Worm (Caenorhabditis elegans) whole organism, L4 larva: ENCODE data around the gene nhr-205.

Experiments used
- D1046.2 ChIP-seq: fragments of 200-800 bp; sonication (Bioruptor generic); IDR thresholded peaks from 2 replicates; pipeline ENCODE4 v1.3.6; 2022; ENCODE audit warnings: missing genetic modification characterization, missing compliant biosample characterization
- F10B5.3 ChIP-seq: sonication (generic microtip); optimal IDR thresholded peaks from 2 replicates; lab custom pipeline; 2016; ENCODE audit warnings: mild to moderate bottlenecking, missing genetic modification characterization, missing compliant biosample characterization
- F26F4.8 ChIP-seq: fragments of 200-800 bp; sonication (Bioruptor generic); conservative IDR thresholded peaks from 2 replicates; pipeline ENCODE4 v1.3.6; 2022; ENCODE audit warnings: missing genetic modification characterization, missing compliant biosample characterization
- T26A8.4 ChIP-seq: fragments of 200-800 bp; sonication (Bioruptor generic); IDR thresholded peaks from 2 replicates; pipeline ENCODE4 v1.3.6; 2022; ENCODE audit warnings: missing genetic modification characterization, missing compliant biosample characterization
- Y105C5A.15 ChIP-seq: fragments of 200-800 bp; sonication (Bioruptor generic); IDR thresholded peaks from 2 replicates; pipeline ENCODE4 v1.3.6; 2022; ENCODE audit warnings: missing genetic modification characterization, missing compliant biosample characterization
- ZK337.2 ChIP-seq: fragments of 200-800 bp; sonication (Bioruptor generic); IDR thresholded peaks from 2 replicates; pipeline ENCODE4 v1.3.6; 2022; ENCODE audit warnings: missing genetic modification reagents, missing genetic modification characterization, missing compliant biosample characterization
- ZK546.5 ChIP-seq, 2 experiments: sonication (generic microtip); optimal IDR thresholded peaks; 2 replicates each; lab custom pipeline; 2017; ENCODE audit warnings: missing biosample characterization in 2 of 2, missing genetic modification characterization in 2 of 2
- attf-4 ChIP-seq: sonication (generic microtip); optimal IDR thresholded peaks from 3 replicates; lab custom pipeline; 2017; ENCODE audit warnings: missing biosample characterization, missing genetic modification characterization
- ceh-28 ChIP-seq: fragments of 150-350 bp; optimal IDR thresholded peaks from 2 replicates; lab custom pipeline; 2014; ENCODE audit warnings: missing biosample characterization, missing genetic modification reagents, missing genetic modification characterization
- ceh-32 ChIP-seq: sonication (generic microtip); optimal IDR thresholded peaks from 2 replicates; lab custom pipeline; 2016; ENCODE audit warnings: mild to moderate bottlenecking, missing genetic modification characterization, missing compliant biosample characterization; ENCODE audit not compliant: poor library complexity
- ceh-62 ChIP-seq: sonication (generic microtip); optimal IDR thresholded peaks from 2 replicates; lab custom pipeline; 2017; ENCODE audit warnings: missing biosample characterization, missing genetic modification characterization
- ces-1 ChIP-seq: fragments of 150-350 bp; sonication (generic microtip); optimal IDR thresholded peaks from 4 replicates; lab custom pipeline; 2014; ENCODE audit warnings: missing biosample characterization, missing genetic modification reagents, missing genetic modification characterization
- daf-16 ChIP-seq, 3 experiments: sonication (generic microtip); optimal IDR thresholded peaks; 2 replicates each; lab custom pipeline; 2016 to 2017; ENCODE audit warnings: missing genetic modification characterization in 3 of 3, missing genetic modification reagents in 3 of 3, mild to moderate bottlenecking in 2 of 3, missing compliant biosample characterization in 2 of 3, missing biosample characterization in 1 of 3, moderate library complexity in 1 of 3
- dmd-6 ChIP-seq: fragments of 200-800 bp; sonication (Bioruptor generic); IDR thresholded peaks from 2 replicates; pipeline ENCODE4 v1.3.6; 2022; ENCODE audit warnings: missing genetic modification reagents, missing genetic modification characterization, missing compliant biosample characterization
- dmd-8 ChIP-seq: fragments of 200-800 bp; sonication (Bioruptor generic); IDR thresholded peaks from 2 replicates; pipeline ENCODE4 v1.3.6; 2022; ENCODE audit warnings: missing genetic modification characterization, missing compliant biosample characterization
- dmd-9 ChIP-seq: fragments of 200-800 bp; sonication (Bioruptor generic); IDR thresholded peaks from 2 replicates; pipeline ENCODE4 v1.3.6; 2022; ENCODE audit warnings: missing genetic modification reagents, missing genetic modification characterization, missing compliant biosample characterization
- egl-27 ChIP-seq: sonication (generic microtip); optimal IDR thresholded peaks from 3 replicates; lab custom pipeline; 2017; ENCODE audit warnings: missing biosample characterization, missing genetic modification reagents, missing genetic modification characterization
- egl-43 ChIP-seq: fragments of 200-800 bp; sonication (Bioruptor generic); IDR thresholded peaks from 2 replicates; pipeline ENCODE4 v1.3.6; 2022; ENCODE audit warnings: missing genetic modification reagents, missing genetic modification characterization, missing compliant biosample characterization
- fos-1 ChIP-seq: fragments of 150-350 bp; optimal IDR thresholded peaks from 2 replicates; lab custom pipeline; 2014; ENCODE audit warnings: missing biosample characterization, missing genetic modification characterization
- gei-8 ChIP-seq: fragments of 200-800 bp; sonication (Bioruptor generic); optimal IDR thresholded peaks from 2 replicates; lab custom pipeline; 2018; ENCODE audit warnings: mild to moderate bottlenecking, missing genetic modification characterization, missing compliant biosample characterization
- hif-1 ChIP-seq, 2 experiments: sonication (generic microtip); optimal IDR thresholded peaks; 2 replicates each; lab custom pipeline; 2016 to 2017; ENCODE audit warnings: missing compliant biosample characterization in 2 of 2, missing genetic modification characterization in 2 of 2, missing genetic modification reagents in 2 of 2, missing genotype in 2 of 2, mild to moderate bottlenecking in 1 of 2
- hlh-11 ChIP-seq: fragments of 200-800 bp; sonication (Bioruptor generic); optimal IDR thresholded peaks from 2 replicates; lab custom pipeline; 2018; ENCODE audit warnings: mild to moderate bottlenecking, missing genetic modification characterization, missing compliant biosample characterization
- hlh-30 ChIP-seq: sonication (generic microtip); optimal IDR thresholded peaks from 2 replicates; lab custom pipeline; 2017; ENCODE audit warnings: antibody characterized with exemption, mild to moderate bottlenecking, missing genetic modification characterization, missing compliant biosample characterization; ENCODE audit not compliant: insufficient read depth
- hmg-1.1 ChIP-seq: fragments of 200-800 bp; sonication (Bioruptor generic); IDR thresholded peaks from 2 replicates; pipeline ENCODE4 v1.3.6; 2022; ENCODE audit warnings: missing genetic modification reagents, missing genetic modification characterization, missing compliant biosample characterization
- lin-1 ChIP-seq: fragments of 200-800 bp; sonication (Bioruptor generic); IDR thresholded peaks from 2 replicates; pipeline ENCODE4 v1.3.6; 2022; ENCODE audit warnings: missing genetic modification reagents, missing genetic modification characterization, missing compliant biosample characterization
- lin-39 ChIP-seq: fragments of 150-350 bp; optimal IDR thresholded peaks from 2 replicates; lab custom pipeline; 2014; ENCODE audit warnings: missing biosample characterization, missing genetic modification reagents, missing genetic modification characterization
- mdl-1 ChIP-seq, 2 experiments: fragments of 150-350 bp in 1 of 2; sonication (generic microtip) in 1 of 2; optimal IDR thresholded peaks; 2 replicates each; lab custom pipeline; 2014 to 2017; ENCODE audit warnings: missing biosample characterization in 2 of 2, missing genetic modification characterization in 2 of 2
- mdt-29 ChIP-seq: fragments of 200-800 bp; sonication (Bioruptor generic); IDR thresholded peaks from 2 replicates; pipeline ENCODE4 v1.3.6; 2022; ENCODE audit warnings: missing genetic modification reagents, missing genetic modification characterization, missing compliant biosample characterization
- mxl-2 ChIP-seq: fragments of 200-800 bp; sonication (Bioruptor generic); conservative IDR thresholded peaks from 2 replicates; pipeline ENCODE4 v1.3.6; 2022; ENCODE audit warnings: missing genetic modification reagents, missing genetic modification characterization, missing compliant biosample characterization
- mxl-3 ChIP-seq: fragments of 200-800 bp; sonication (Bioruptor generic); optimal IDR thresholded peaks from 2 replicates; lab custom pipeline; 2018; ENCODE audit warnings: mild to moderate bottlenecking, missing genetic modification characterization, missing compliant biosample characterization
- nhr-10 ChIP-seq: fragments of 150-350 bp; optimal IDR thresholded peaks from 2 replicates; lab custom pipeline; 2014; ENCODE audit warnings: missing biosample characterization, missing genetic modification characterization
- nhr-102 ChIP-seq: sonication (generic microtip); optimal IDR thresholded peaks from 2 replicates; lab custom pipeline; 2016; ENCODE audit warnings: mild to moderate bottlenecking, missing genetic modification characterization, moderate library complexity, missing compliant biosample characterization
- nhr-25 ChIP-seq: sonication (generic microtip); optimal IDR thresholded peaks from 2 replicates; lab custom pipeline; 2017; ENCODE audit warnings: missing genetic modification characterization, mild to moderate bottlenecking, missing compliant biosample characterization, antibody characterized with exemption, moderate library complexity, borderline replicate concordance; ENCODE audit not compliant: insufficient read depth
- nhr-28 ChIP-seq: fragments of 150-350 bp; optimal IDR thresholded peaks from 2 replicates; lab custom pipeline; 2014; ENCODE audit warnings: missing biosample characterization, missing genetic modification characterization
- nhr-41 ChIP-seq: fragments of 200-800 bp; sonication (Bioruptor generic); IDR thresholded peaks from 2 replicates; pipeline ENCODE4 v1.3.6; 2022; ENCODE audit warnings: missing genetic modification reagents, missing genetic modification characterization, missing compliant biosample characterization
- nhr-42 ChIP-seq: fragments of 200-800 bp; sonication (Bioruptor generic); IDR thresholded peaks from 2 replicates; pipeline ENCODE4 v1.3.6; 2022; ENCODE audit warnings: missing genetic modification characterization, missing compliant biosample characterization
- nhr-6 ChIP-seq: fragments of 150-350 bp; optimal IDR thresholded peaks from 2 replicates; lab custom pipeline; 2014; ENCODE audit warnings: missing biosample characterization, missing genetic modification characterization
- nhr-77 ChIP-seq: fragments of 150-350 bp; optimal IDR thresholded peaks from 2 replicates; lab custom pipeline; 2014; ENCODE audit warnings: missing biosample characterization, missing genetic modification characterization
- pha-4 ChIP-seq, 2 experiments: fragments of 150-350 bp in 1 of 2; fragments of 200-800 bp in 1 of 2; sonication (Bioruptor generic) in 1 of 2; IDR thresholded peaks in 1 of 2; optimal IDR thresholded peaks in 1 of 2; 2 replicates each; pipeline versions ENCODE4 v1.3.6 to Lab custom; 2014 to 2022; ENCODE audit warnings: missing genetic modification characterization in 2 of 2, missing genetic modification reagents in 2 of 2, missing biosample characterization in 1 of 2, missing compliant biosample characterization in 1 of 2
- saeg-2 ChIP-seq: fragments of 200-800 bp; sonication (Bioruptor generic); IDR thresholded peaks from 2 replicates; pipeline ENCODE4 v1.3.6; 2022; ENCODE audit warnings: missing genetic modification reagents, missing genetic modification characterization, missing compliant biosample characterization
- skn-1 ChIP-seq: fragments of 150-350 bp; optimal IDR thresholded peaks from 2 replicates; lab custom pipeline; 2014; ENCODE audit warnings: missing biosample characterization, missing genetic modification characterization
- snpc-4 ChIP-seq: fragments of 150-350 bp; optimal IDR thresholded peaks from 2 replicates; lab custom pipeline; 2014; ENCODE audit warnings: missing biosample characterization, missing genetic modification characterization
- tra-1 ChIP-seq: fragments of 200-800 bp; sonication (Bioruptor generic); IDR thresholded peaks from 2 replicates; pipeline ENCODE4 v1.3.6; 2022; ENCODE audit warnings: missing genetic modification reagents, missing genetic modification characterization, missing compliant biosample characterization
- unc-130 ChIP-seq: sonication (generic microtip); optimal IDR thresholded peaks from 2 replicates; lab custom pipeline; 2016; ENCODE audit warnings: missing genetic modification reagents, missing genetic modification characterization, missing compliant biosample characterization
- vab-7 ChIP-seq: fragments of 200-800 bp; sonication (Bioruptor generic); IDR thresholded peaks from 2 replicates; pipeline ENCODE4 v1.3.6; 2022; ENCODE audit warnings: missing genetic modification reagents, missing genetic modification characterization, missing compliant biosample characterization
- zag-1 ChIP-seq: fragments of 150-350 bp; optimal IDR thresholded peaks from 2 replicates; lab custom pipeline; 2014; ENCODE audit warnings: missing biosample characterization, missing genetic modification characterization
- zfp-3 ChIP-seq: fragments of 200-800 bp; sonication (Bioruptor generic); conservative IDR thresholded peaks from 2 replicates; pipeline ENCODE4 v1.3.6; 2022; ENCODE audit warnings: missing genetic modification reagents, missing genetic modification characterization, missing compliant biosample characterization
- zip-11 ChIP-seq: fragments of 200-800 bp; sonication (Bioruptor generic); IDR thresholded peaks from 2 replicates; pipeline ENCODE4 v1.3.6; 2022; ENCODE audit warnings: missing genetic modification characterization, missing compliant biosample characterization
- zip-2 ChIP-seq: fragments of 150-350 bp; optimal IDR thresholded peaks from 2 replicates; lab custom pipeline; 2014; ENCODE audit warnings: missing biosample characterization, missing genetic modification characterization
- ztf-11 ChIP-seq: fragments of 150-350 bp; optimal IDR thresholded peaks from 2 replicates; lab custom pipeline; 2014; ENCODE audit warnings: missing biosample characterization, missing genetic modification characterization

Gene nhr-205

ce11 chrV:10043234-10043796, 38.3 kb downstream of the nhr-205 start, which contains the start of gene T06E8.8 (continued):
- TF ChIP-seq hif-1 (tag; optimal IDR thresholded peaks at IDR 0.05; lab: Kevin White, UChicago) (no peak), lin-1 (GFP tag; lab: Robert Waterston, UW) (no peak), skn-1 (no peak), pha-4 (GFP tag; IDR thresholded peaks at IDR 0.05; lab: Robert Waterston, UW) (peak; percentile 41), pha-4 (tag; optimal IDR thresholded peaks at IDR 0.05; lab: Kevin White, UChicago) (no peak), nhr-42 (GFP tag; lab: Robert Waterston, UW) (no peak), F26F4.8 (GFP tag; lab: Robert Waterston, UW) (no peak), attf-4 (no peak), hlh-11 (tag; lab: Kevin White, UChicago) (peak; percentile 81), zip-11 (GFP tag; lab: Robert Waterston, UW) (no peak), Y105C5A.15 (GFP tag; lab: Robert Waterston, UW) (no peak), nhr-77 (no peak), mdl-1 (tag; optimal IDR thresholded peaks at IDR 0.05; lab: Kevin White, UChicago) (peak in 1 of 2 experiments; percentile 88), nhr-6 (tag; lab: Kevin White, UChicago) (peak; percentile 76), ZK546.5 (tag; optimal IDR thresholded peaks at IDR 0.05; lab: Kevin White, UChicago) (no peak), ces-1 (GFP tag; lab: Kevin White, UChicago) (no peak), snpc-4 (tag; lab: Kevin White, UChicago) (no peak), ceh-28 (no peak), daf-16 (GFP tag; optimal IDR thresholded peaks at IDR 0.05; lab: Kevin White, UChicago) (peak in 1 of 2 experiments; percentile 12), daf-16 (tag; optimal IDR thresholded peaks at IDR 0.05; lab: Kevin White, UChicago) (no peak), zip-2 (tag; lab: Kevin White, UChicago) (no peak), nhr-25 (peak; percentile 54), ceh-62 (tag; lab: Kevin White, UChicago) (no peak), unc-130 (GFP tag; lab: Kevin White, UChicago) (no peak), egl-43 (GFP tag; lab: Robert Waterston, UW) (0 out of 2 replicates have a peak, but pooled peaks have one; percentile 8), dmd-6 (GFP tag; lab: Robert Waterston, UW) (peak; percentile 66), dmd-9 (GFP tag; lab: Robert Waterston, UW) (no peak), saeg-2 (no peak), hlh-30 (tag; lab: Kevin White, UChicago) (peak; percentile 93), zfp-3 (no peak), hmg-1.1 (GFP tag; lab: Robert Waterston, UW) (peak; percentile 64), mxl-3 (GFP tag; lab: Kevin White, UChicago) (peak; percentile 59), D1046.2 (GFP tag; lab: Robert Waterston, UW) (no peak), fos-1 (no peak), tra-1 (GFP tag; lab: Robert Waterston, UW) (peak; percentile 61; the same call in 1 of the 2 replicates), nhr-102 (no peak), lin-39 (tag; lab: Kevin White, UChicago) (no peak), dmd-8 (GFP tag; lab: Robert Waterston, UW) (no peak), ZK337.2 (no peak), vab-7 (no peak), mdt-29 (GFP tag; lab: Robert Waterston, UW) (no peak), F10B5.3 (tag; lab: Kevin White, UChicago) (no peak), gei-8 (GFP tag; lab: Kevin White, UChicago) (peak; percentile 3), nhr-10 (tag; lab: Kevin White, UChicago) (no peak), T26A8.4 (no peak), ztf-11 (tag; lab: Kevin White, UChicago) (no peak), zag-1 (tag; lab: Kevin White, UChicago) (no peak), ceh-32 (no peak), nhr-28 (tag; lab: Kevin White, UChicago) (peak; percentile 69), egl-27 (tag; lab: Kevin White, UChicago) (no peak), nhr-41 (GFP tag; lab: Robert Waterston, UW) (no peak), mxl-2 (GFP tag; lab: Robert Waterston, UW) (no peak)
